Fruit fly (Drosophila melanogaster) whole organism, adult: Measurements from ENCODE around the gene glec.

Experiments
- CG11617 ChIP-seq: fragments of 200-800 bp; sonication (Bioruptor generic); optimal IDR thresholded peaks from 2 replicates; lab custom pipeline; 2017; ENCODE audit warnings: mild to moderate bottlenecking, missing biosample characterization, missing genetic modification reagents, missing genetic modification characterization
- CG12768 ChIP-seq: fragments of 200-800 bp; sonication (Bioruptor generic); optimal IDR thresholded peaks from 2 replicates; lab custom pipeline; 2017; ENCODE audit warnings: missing biosample characterization, missing genetic modification characterization, mild to moderate bottlenecking, moderate library complexity, missing genetic modification reagents
- CG14711 ChIP-seq: fragments of 200-800 bp; sonication (Bioruptor generic); optimal IDR thresholded peaks from 2 replicates; lab custom pipeline; 2018; ENCODE audit warnings: missing biosample characterization, mild to moderate bottlenecking, missing genetic modification characterization, moderate library complexity
- CG1620 ChIP-seq: fragments of 200-800 bp; sonication (Bioruptor generic); optimal IDR thresholded peaks from 2 replicates; lab custom pipeline; 2016; ENCODE audit warnings: missing biosample characterization, missing genetic modification characterization
- CG33017 ChIP-seq: fragments of 200-800 bp; sonication (Bioruptor generic); optimal IDR thresholded peaks from 2 replicates; lab custom pipeline; 2018; ENCODE audit warnings: missing biosample characterization, mild to moderate bottlenecking, missing genetic modification characterization, moderate library complexity
- CG5204 ChIP-seq: fragments of 200-800 bp; sonication (Bioruptor generic); optimal IDR thresholded peaks from 2 replicates; lab custom pipeline; 2016; ENCODE audit warnings: missing biosample characterization, missing genetic modification characterization
- CG7045 ChIP-seq: fragments of 200-800 bp; sonication (Bioruptor generic); optimal IDR thresholded peaks from 2 replicates; lab custom pipeline; 2017; ENCODE audit warnings: missing biosample characterization, mild to moderate bottlenecking, missing genetic modification characterization
- CG7101 ChIP-seq: fragments of 200-800 bp; sonication (Bioruptor generic); optimal IDR thresholded peaks from 2 replicates; lab custom pipeline; 2018; ENCODE audit warnings: missing biosample characterization, mild to moderate bottlenecking, missing genetic modification characterization, moderate library complexity
- Clk ChIP-seq: fragments of 200-800 bp; sonication (Bioruptor generic); optimal IDR thresholded peaks from 2 replicates; lab custom pipeline; 2017; ENCODE audit warnings: missing biosample characterization, missing genetic modification characterization
- Crg-1 ChIP-seq: fragments of 200-800 bp; sonication (Bioruptor generic); optimal IDR thresholded peaks from 2 replicates; lab custom pipeline; 2016; ENCODE audit warnings: missing biosample characterization, missing genetic modification characterization
- Hr96 ChIP-seq: fragments of 200-800 bp; sonication (Bioruptor generic); optimal IDR thresholded peaks from 2 replicates; lab custom pipeline; 2016; ENCODE audit warnings: missing biosample characterization, missing genetic modification characterization
- Mnt ChIP-seq: fragments of 200-800 bp; sonication (Bioruptor generic); optimal IDR thresholded peaks from 2 replicates; lab custom pipeline; 2016; ENCODE audit warnings: missing biosample characterization, mild to moderate bottlenecking, missing genetic modification characterization
- bab1 ChIP-seq: fragments of 200-800 bp; sonication (Bioruptor generic); optimal IDR thresholded peaks from 3 replicates; lab custom pipeline; 2019; ENCODE audit warnings: missing biosample characterization, mild to moderate bottlenecking, missing genetic modification characterization, moderate library complexity
- cic ChIP-seq: fragments of 200-800 bp; sonication (Bioruptor generic); optimal IDR thresholded peaks from 2 replicates; lab custom pipeline; 2017; ENCODE audit warnings: missing biosample characterization, mild to moderate bottlenecking, missing genetic modification characterization, moderate library complexity
- cnc ChIP-seq, 2 experiments: fragments of >200 bp; optimal IDR thresholded peaks; 2 replicates each; lab custom pipeline; 2017
- kay ChIP-seq: fragments of 200-800 bp; sonication (Bioruptor generic); peaks from one replicate; lab custom pipeline; 2016; ENCODE audit warnings: missing biosample characterization, missing genetic modification characterization, borderline replicate concordance
- ovo ChIP-seq: fragments of 200-800 bp; sonication (Bioruptor generic); optimal IDR thresholded peaks from 2 replicates; lab custom pipeline; 2016; ENCODE audit warnings: missing biosample characterization, missing genetic modification characterization
- pad ChIP-seq: fragments of 200-800 bp; sonication (Bioruptor generic); optimal IDR thresholded peaks from 3 replicates; lab custom pipeline; 2017; ENCODE audit warnings: missing biosample characterization, missing genetic modification characterization, mild to moderate bottlenecking, moderate library complexity, missing genetic modification reagents
- tj ChIP-seq: fragments of 200-800 bp; sonication (Bioruptor generic); optimal IDR thresholded peaks from 3 replicates; lab custom pipeline; 2017; ENCODE audit warnings: missing biosample characterization, mild to moderate bottlenecking, missing genetic modification characterization, moderate library complexity
- toe ChIP-seq: fragments of 200-800 bp; sonication (Bioruptor generic); optimal IDR thresholded peaks from 2 replicates; lab custom pipeline; 2016; ENCODE audit warnings: missing biosample characterization, missing genetic modification characterization

The glec gene

dm6 chr3R:21874982-21875466 lies 19.0 kb upstream of the glec start, which contains the start of gene CG6656:
TSS of gene CG6656 (plus strand) at chr3R:21875293.
- peak; percentile 90 for TF ChIP-seq Mnt (GFP tag; lab: Kevin White, UChicago)
- TF ChIP-seq CG7045 (GFP tag; lab: Kevin White, UChicago), result peak; percentile 17
- TF ChIP-seq CG12768 (GFP tag; lab: Kevin White, UChicago), result peak; percentile 22
- TF ChIP-seq CG14711, result peak; percentile 28
- TF ChIP-seq Crg-1, result no peak
- TF ChIP-seq tj (GFP tag; lab: Kevin White, UChicago), result no peak
- peak; percentile 8 for TF ChIP-seq CG11617 (GFP tag; lab: Kevin White, UChicago)
- TF ChIP-seq CG33017, result peak; percentile 12
- peak; percentile 9 for TF ChIP-seq cic (GFP tag; lab: Kevin White, UChicago)
- TF ChIP-seq bab1 (GFP tag; lab: Kevin White, UChicago), result peak; percentile 5
- peak; percentile 58 for TF ChIP-seq Hr96 (GFP tag; lab: Kevin White, UChicago)
- no peak for TF ChIP-seq CG1620 (GFP tag; lab: Kevin White, UChicago)
- TF ChIP-seq cnc (optimal IDR thresholded peaks at IDR 0.05; lab: Kevin White, UChicago), result no peak
- TF ChIP-seq CG7101 (tag; lab: Kevin White, UChicago), result no peak
- no peak for TF ChIP-seq ovo (GFP tag; lab: Kevin White, UChicago)
- TF ChIP-seq toe, result no peak
- TF ChIP-seq kay (GFP tag; lab: Kevin White, UChicago), result no peak
- no peak for TF ChIP-seq Clk
- TF ChIP-seq CG5204 (GFP tag; lab: Kevin White, UChicago), result no peak
- no peak for TF ChIP-seq pad

dm6 chr3R:21873439-21873838 lies 17.4 kb upstream of the glec start, which contains the start of gene CG31178:
TSS of gene CG31178 (plus strand) at chr3R:21873739.
- TF ChIP-seq CG1620 (GFP tag; lab: Kevin White, UChicago) (no peak), kay (GFP tag; lab: Kevin White, UChicago) (peak; percentile 34)

dm6 chr3R:21871348-21871940 lies 15.4 kb upstream of the glec start:
- peak; percentile 72 for TF ChIP-seq kay (GFP tag; lab: Kevin White, UChicago)
- peak; percentile 52 for TF ChIP-seq cic (GFP tag; lab: Kevin White, UChicago)
- no peak for TF ChIP-seq CG33017

- peak; percentile 94 for TF ChIP-seq Clk
- peak; percentile 97 for TF ChIP-seq CG7045 (GFP tag; lab: Kevin White, UChicago)
- no peak for TF ChIP-seq cnc (optimal IDR thresholded peaks at IDR 0.05; lab: Kevin White, UChicago)
- TF ChIP-seq CG33017, result peak; percentile 93
- TF ChIP-seq CG1620 (GFP tag; lab: Kevin White, UChicago), result peak; percentile 86
- peak; percentile 95 for TF ChIP-seq CG5204 (GFP tag; lab: Kevin White, UChicago)
- TF ChIP-seq pad, result peak; percentile 93
- peak; percentile 90 for TF ChIP-seq tj (GFP tag; lab: Kevin White, UChicago)
- TF ChIP-seq toe, result peak; percentile 91
- peak; percentile 95 for TF ChIP-seq CG12768 (GFP tag; lab: Kevin White, UChicago)
- TF ChIP-seq kay (GFP tag; lab: Kevin White, UChicago), result peak; percentile 97
- peak; percentile 98 for TF ChIP-seq bab1 (GFP tag; lab: Kevin White, UChicago)
- TF ChIP-seq CG11617 (GFP tag; lab: Kevin White, UChicago), result peak; percentile 96
- TF ChIP-seq CG14711, result peak; percentile 90
- TF ChIP-seq ovo (GFP tag; lab: Kevin White, UChicago), result peak; percentile 87
- TF ChIP-seq Mnt (GFP tag; lab: Kevin White, UChicago), result peak; percentile 88
- peak; percentile 90 for TF ChIP-seq cic (GFP tag; lab: Kevin White, UChicago)
- peak; percentile 95 for TF ChIP-seq Hr96 (GFP tag; lab: Kevin White, UChicago)
- TF ChIP-seq CG7101 (tag; lab: Kevin White, UChicago), result peak; percentile 96
- peak; percentile 88 for TF ChIP-seq Crg-1
Measured at dm6 chr3R:21870158-21870971, 14.3 kb upstream of the glec start, which contains the start of gene CG31431. TSS of gene CG31431 (plus strand) at chr3R:21870681.

dm6 chr3R:21869464-21870100 lies 13.5 kb upstream of the glec start, which contains the start of gene CG31174:
TSS of gene CG31174 (minus strand) at chr3R:21869514.
- no peak for TF ChIP-seq cic (GFP tag; lab: Kevin White, UChicago)
- peak; percentile 53 for TF ChIP-seq kay (GFP tag; lab: Kevin White, UChicago)
- no peak for TF ChIP-seq CG14711

- TF ChIP-seq ovo (GFP tag; lab: Kevin White, UChicago), result no peak
- TF ChIP-seq Hr96 (GFP tag; lab: Kevin White, UChicago), result no peak
- TF ChIP-seq bab1 (GFP tag; lab: Kevin White, UChicago), result no peak
- TF ChIP-seq CG7101 (tag; lab: Kevin White, UChicago), result no peak
- no peak for TF ChIP-seq tj (GFP tag; lab: Kevin White, UChicago)
Measured at dm6 chr3R:21867819-21868218, 11.8 kb upstream of the glec start, which contains the start of the genes CG6569 and Cby. TSS of gene CG6569 (minus strand) at chr3R:21867919. TSS of gene Cby (plus strand) at chr3R:21868003.
